Worm (Caenorhabditis elegans) whole organism, midembryonic: ENCODE data around the gene F14H12.6.

Experiments used
- cog-1 ChIP-seq: sonication (generic microtip); optimal IDR thresholded peaks from 2 replicates; lab custom pipeline; 2016; ENCODE audit warnings: missing genetic modification characterization, missing compliant biosample characterization
- flt-1 ChIP-seq: fragments of 200-800 bp; sonication (Bioruptor generic); IDR thresholded peaks from 2 replicates; pipeline ENCODE4 v1.3.6; 2022; ENCODE audit warnings: missing genetic modification characterization, missing compliant biosample characterization

DNA sequence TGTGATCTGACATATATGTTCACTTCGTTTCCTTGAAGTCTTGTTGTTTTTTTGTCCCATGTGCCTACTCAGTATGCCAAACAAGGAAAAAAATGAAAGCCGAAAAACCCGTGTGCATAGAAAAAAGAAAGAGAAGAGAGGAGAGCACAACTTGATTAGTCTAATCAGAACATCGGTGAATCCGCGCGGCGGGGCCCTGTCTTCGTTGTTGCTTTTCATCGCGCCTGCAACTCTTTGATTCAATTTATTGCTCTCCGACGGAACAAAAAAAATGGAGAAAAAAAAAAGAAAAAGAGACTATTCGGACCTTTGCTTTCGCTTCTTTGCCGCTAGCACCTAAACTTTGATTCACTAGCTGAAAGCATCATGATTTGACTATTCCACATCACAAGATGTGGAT lies 42.4 kb downstream of the F14H12.6 start:
- TF ChIP-seq flt-1 (GFP tag; lab: Robert Waterston, UW) (no peak), cog-1 (tag; lab: Kevin White, UChicago) (no peak)
